Worm (Caenorhabditis elegans) whole organism, L4 larva: ENCODE measurements around the gene K08D9.10.

ENCODE experiments used
- F37D6.2 ChIP-seq: sonication (generic microtip); optimal IDR thresholded peaks from 2 replicates; lab custom pipeline; 2016; ENCODE audit warnings: mild to moderate bottlenecking, missing genetic modification characterization, missing compliant biosample characterization
- F44E2.7 ChIP-seq: fragments of 200-800 bp; sonication (Bioruptor generic); IDR thresholded peaks from 2 replicates; pipeline ENCODE4 v2.1.2; 2022; ENCODE audit warnings: missing genetic modification characterization, missing compliant biosample characterization
- Y105C5A.15 ChIP-seq: fragments of 200-800 bp; sonication (Bioruptor generic); IDR thresholded peaks from 2 replicates; pipeline ENCODE4 v1.3.6; 2022; ENCODE audit warnings: missing genetic modification characterization, missing compliant biosample characterization
- Y48G9A.11 ChIP-seq: fragments of 200-800 bp; sonication (Bioruptor generic); IDR thresholded peaks from 2 replicates; pipeline ENCODE4 v1.3.6; 2022; ENCODE audit warnings: missing genetic modification reagents, missing genetic modification characterization, missing compliant biosample characterization
- ZK546.5 ChIP-seq, 2 experiments: sonication (generic microtip); optimal IDR thresholded peaks; 2 replicates each; lab custom pipeline; 2017; ENCODE audit warnings: missing biosample characterization in 2 of 2, missing genetic modification characterization in 2 of 2
- ama-1 ChIP-seq: fragments of 150-350 bp; optimal IDR thresholded peaks from 2 replicates; lab custom pipeline; 2014; ENCODE audit warnings: inconsistent platforms, mixed read lengths
- ceh-32 ChIP-seq: sonication (generic microtip); optimal IDR thresholded peaks from 2 replicates; lab custom pipeline; 2016; ENCODE audit warnings: mild to moderate bottlenecking, missing genetic modification characterization, missing compliant biosample characterization; ENCODE audit not compliant: poor library complexity
- ceh-82 ChIP-seq: sonication (generic microtip); optimal IDR thresholded peaks from 2 replicates; lab custom pipeline; 2017; ENCODE audit warnings: missing biosample characterization, missing genetic modification characterization
- ces-1 ChIP-seq: fragments of 150-350 bp; sonication (generic microtip); optimal IDR thresholded peaks from 4 replicates; lab custom pipeline; 2014; ENCODE audit warnings: missing biosample characterization, missing genetic modification reagents, missing genetic modification characterization
- ctbp-1 ChIP-seq: fragments of 200-800 bp; sonication (Bioruptor generic); IDR thresholded peaks from 2 replicates; pipeline ENCODE4 v1.3.6; 2022; ENCODE audit warnings: missing genetic modification reagents, missing genetic modification characterization, missing compliant biosample characterization
- daf-16 ChIP-seq, 3 experiments: sonication (generic microtip); optimal IDR thresholded peaks; 2 replicates each; lab custom pipeline; 2016 to 2017; ENCODE audit warnings: missing genetic modification characterization in 3 of 3, missing genetic modification reagents in 3 of 3, mild to moderate bottlenecking in 2 of 3, missing compliant biosample characterization in 2 of 3, missing biosample characterization in 1 of 3, moderate library complexity in 1 of 3
- daf-19 ChIP-seq: fragments of 200-800 bp; sonication (Bioruptor generic); conservative IDR thresholded peaks from 2 replicates; pipeline ENCODE4 v1.3.6; 2022; ENCODE audit warnings: missing genetic modification characterization, missing compliant biosample characterization
- gei-8 ChIP-seq: fragments of 200-800 bp; sonication (Bioruptor generic); optimal IDR thresholded peaks from 2 replicates; lab custom pipeline; 2018; ENCODE audit warnings: mild to moderate bottlenecking, missing genetic modification characterization, missing compliant biosample characterization
- lim-7 ChIP-seq: fragments of 200-800 bp; sonication (Bioruptor generic); IDR thresholded peaks from 2 replicates; pipeline ENCODE4 v1.3.6; 2022; ENCODE audit warnings: missing genetic modification characterization, missing compliant biosample characterization
- lin-1 ChIP-seq: fragments of 200-800 bp; sonication (Bioruptor generic); IDR thresholded peaks from 2 replicates; pipeline ENCODE4 v1.3.6; 2022; ENCODE audit warnings: missing genetic modification reagents, missing genetic modification characterization, missing compliant biosample characterization
- lin-13 ChIP-seq: fragments of 150-350 bp; optimal IDR thresholded peaks from 2 replicates; lab custom pipeline; 2014; ENCODE audit warnings: missing biosample characterization, missing genetic modification reagents, missing genetic modification characterization
- lin-29 ChIP-seq: fragments of 200-800 bp; sonication (Bioruptor generic); IDR thresholded peaks from 2 replicates; pipeline ENCODE4 v1.3.6; 2022; ENCODE audit warnings: missing genetic modification reagents, missing genetic modification characterization, missing compliant biosample characterization
- lin-39 ChIP-seq: fragments of 150-350 bp; optimal IDR thresholded peaks from 2 replicates; lab custom pipeline; 2014; ENCODE audit warnings: missing biosample characterization, missing genetic modification reagents, missing genetic modification characterization
- mdl-1 ChIP-seq, 2 experiments: fragments of 150-350 bp in 1 of 2; sonication (generic microtip) in 1 of 2; optimal IDR thresholded peaks; 2 replicates each; lab custom pipeline; 2014 to 2017; ENCODE audit warnings: missing biosample characterization in 2 of 2, missing genetic modification characterization in 2 of 2
- mep-1 ChIP-seq: fragments of 150-350 bp; sonication (generic microtip); optimal IDR thresholded peaks from 3 replicates; lab custom pipeline; 2014; ENCODE audit warnings: missing biosample characterization, missing genetic modification characterization
- nhr-10 ChIP-seq: fragments of 150-350 bp; optimal IDR thresholded peaks from 2 replicates; lab custom pipeline; 2014; ENCODE audit warnings: missing biosample characterization, missing genetic modification characterization
- nhr-102 ChIP-seq: sonication (generic microtip); optimal IDR thresholded peaks from 2 replicates; lab custom pipeline; 2016; ENCODE audit warnings: mild to moderate bottlenecking, missing genetic modification characterization, moderate library complexity, missing compliant biosample characterization
- nhr-11 ChIP-seq: fragments of 150-350 bp; optimal IDR thresholded peaks from 2 replicates; lab custom pipeline; 2014; ENCODE audit warnings: missing biosample characterization, missing genetic modification characterization
- nhr-237 ChIP-seq: sonication (generic microtip); optimal IDR thresholded peaks from 2 replicates; lab custom pipeline; 2017; ENCODE audit warnings: missing biosample characterization, missing genetic modification characterization
- nhr-28 ChIP-seq: fragments of 150-350 bp; optimal IDR thresholded peaks from 2 replicates; lab custom pipeline; 2014; ENCODE audit warnings: missing biosample characterization, missing genetic modification characterization
- nhr-41 ChIP-seq: fragments of 200-800 bp; sonication (Bioruptor generic); IDR thresholded peaks from 2 replicates; pipeline ENCODE4 v1.3.6; 2022; ENCODE audit warnings: missing genetic modification reagents, missing genetic modification characterization, missing compliant biosample characterization
- nhr-6 ChIP-seq: fragments of 150-350 bp; optimal IDR thresholded peaks from 2 replicates; lab custom pipeline; 2014; ENCODE audit warnings: missing biosample characterization, missing genetic modification characterization
- rbr-2 ChIP-seq: sonication (generic microtip); optimal IDR thresholded peaks from 2 replicates; lab custom pipeline; 2016; ENCODE audit warnings: missing genotype, missing genetic modification characterization, missing compliant biosample characterization
- sdz-12 ChIP-seq: fragments of 200-800 bp; sonication (Bioruptor generic); optimal IDR thresholded peaks from 2 replicates; lab custom pipeline; 2018; ENCODE audit warnings: mild to moderate bottlenecking, missing genetic modification characterization, missing compliant biosample characterization
- set-16 ChIP-seq: fragments of 200-800 bp; sonication (Bioruptor generic); IDR thresholded peaks from 2 replicates; pipeline ENCODE4 v1.3.6; 2022; ENCODE audit warnings: missing genetic modification reagents, missing genetic modification characterization, missing compliant biosample characterization
- snpc-1.2 ChIP-seq: fragments of 200-800 bp; sonication (Bioruptor generic); IDR thresholded peaks from 2 replicates; pipeline ENCODE4 v1.3.6; 2022; ENCODE audit warnings: missing genetic modification reagents, missing genetic modification characterization, missing compliant biosample characterization
- unc-62 ChIP-seq, 3 experiments: fragments of 150-350 bp in 1 of 3; sonication (generic microtip); optimal IDR thresholded peaks in 2 of 3; peaks in 1 of 3; 1 replicate in 1 of 3; 2 replicates in 2 of 3; lab custom pipeline; 2014 to 2017; ENCODE audit warnings: missing biosample characterization in 3 of 3, missing genetic modification characterization in 3 of 3, missing genetic modification reagents in 3 of 3, missing genotype in 1 of 3
- ztf-7 ChIP-seq: fragments of 150-350 bp; optimal IDR thresholded peaks from 2 replicates; lab custom pipeline; 2014; ENCODE audit warnings: missing biosample characterization, missing genetic modification characterization

The K08D9.10 gene

ce11 chrV:3234887-3235286 is 4.2 kb downstream of the K08D9.10 start, which contains the start of gene K08D9.6:
Gene K08D9.6, minus strand, starts transcription at chrV:3234987.
- no peak for TF ChIP-seq ceh-82 (tag; lab: Kevin White, UChicago)
- no peak for TF ChIP-seq ZK546.5 (tag; optimal IDR thresholded peaks at IDR 0.05; lab: Kevin White, UChicago)

- TF ChIP-seq lim-7 (GFP tag; lab: Robert Waterston, UW) = no peak
- no peak for TF ChIP-seq ztf-7 (tag; lab: Kevin White, UChicago)
- no peak for TF ChIP-seq nhr-28 (tag; lab: Kevin White, UChicago)
- no peak for TF ChIP-seq lin-29
- TF ChIP-seq ama-1 (lab: Kevin White, UChicago) = no peak
- no peak for TF ChIP-seq ceh-32 (tag; lab: Kevin White, UChicago)
- no peak for TF ChIP-seq rbr-2 (tag; lab: Kevin White, UChicago)
- no peak for TF ChIP-seq unc-62 (GFP tag; optimal IDR thresholded peaks at IDR 0.05 in 1 of 2; lab: Kevin White, UChicago)
- TF ChIP-seq unc-62 (tag; optimal IDR thresholded peaks at IDR 0.05; lab: Kevin White, UChicago) = no peak
- no peak for TF ChIP-seq set-16
- TF ChIP-seq snpc-1.2 (GFP tag; lab: Robert Waterston, UW) = no peak
- no peak for TF ChIP-seq gei-8 (GFP tag; lab: Kevin White, UChicago)
- no peak for TF ChIP-seq nhr-10 (tag; lab: Kevin White, UChicago)
Measured at ce11 chrV:3236610-3237009, 5.9 kb downstream of the K08D9.10 start, which contains the start of the genes K08D9.9 and str-16. Gene K08D9.9, minus strand, starts transcription at chrV:3236710. Gene str-16, plus strand, starts transcription at chrV:3236875.

ce11 chrV:3241175-3241574 is 10.5 kb downstream of the K08D9.10 start, which contains the start of gene srj-11:
Gene srj-11, plus strand, starts transcription at chrV:3241424.
- TF ChIP-seq unc-62 (GFP tag; optimal IDR thresholded peaks at IDR 0.05 in 1 of 2; lab: Kevin White, UChicago) (peak in 1 of 2 experiments; percentile 95), unc-62 (tag; optimal IDR thresholded peaks at IDR 0.05; lab: Kevin White, UChicago) (no peak), sdz-12 (GFP tag; lab: Kevin White, UChicago) (no peak)

ce11 chrV:3242984-3243383 is 12.3 kb downstream of the K08D9.10 start, which contains the start of gene gst-23:
Gene gst-23, plus strand, starts transcription at chrV:3243284.
- TF ChIP-seq daf-19 (GFP tag; lab: Robert Waterston, UW) (no peak), Y48G9A.11 (GFP tag; lab: Robert Waterston, UW) (no peak), nhr-11 (tag; lab: Kevin White, UChicago) (no peak), F37D6.2 (tag; lab: Kevin White, UChicago) (no peak), ces-1 (no peak), nhr-41 (GFP tag; lab: Robert Waterston, UW) (no peak), F44E2.7 (GFP tag; lab: Robert Waterston, UW) (no peak), lin-1 (no peak), nhr-102 (tag; lab: Kevin White, UChicago) (no peak), nhr-28 (tag; lab: Kevin White, UChicago) (no peak), ctbp-1 (GFP tag; lab: Robert Waterston, UW) (no peak), mep-1 (no peak), nhr-237 (no peak), lin-13 (GFP tag; lab: Kevin White, UChicago) (no peak), daf-16 (GFP tag; optimal IDR thresholded peaks at IDR 0.05; lab: Kevin White, UChicago) (no peak), daf-16 (tag; optimal IDR thresholded peaks at IDR 0.05; lab: Kevin White, UChicago) (no peak), nhr-6 (tag; lab: Kevin White, UChicago) (no peak)

- peak in 1 of 2 experiments; percentile 39 for TF ChIP-seq unc-62 (GFP tag; optimal IDR thresholded peaks at IDR 0.05 in 1 of 2; lab: Kevin White, UChicago)
- TF ChIP-seq unc-62 (tag; optimal IDR thresholded peaks at IDR 0.05; lab: Kevin White, UChicago) = no peak
- TF ChIP-seq F44E2.7 (GFP tag; lab: Robert Waterston, UW) = no peak
- TF ChIP-seq, all 104 proteins: peak for 1
Measured at ce11 chrV:3244703-3245102, 14.0 kb downstream of the K08D9.10 start, which contains the start of gene srj-7. Gene srj-7, plus strand, starts transcription at chrV:3245003.

- no peak for TF ChIP-seq Y105C5A.15 (GFP tag; lab: Robert Waterston, UW)
- no peak for TF ChIP-seq lin-1
- no peak for TF ChIP-seq mdl-1 (tag; optimal IDR thresholded peaks at IDR 0.05; lab: Kevin White, UChicago)
- TF ChIP-seq lin-39 (tag; lab: Kevin White, UChicago) = no peak
- no peak for TF ChIP-seq nhr-102 (tag; lab: Kevin White, UChicago)
Measured at ce11 chrV:3247515-3247914, 16.8 kb downstream of the K08D9.10 start, which contains the start of gene srj-8. Gene srj-8, plus strand, starts transcription at chrV:3247815.
